Worm (Caenorhabditis elegans) whole organism, mixed stage, embryonic: ENCODE measurements around the gene K10C2.12.

Experiments used
- M03D4.4 ChIP-seq: sonication (generic microtip); optimal IDR thresholded peaks from 2 replicates; lab custom pipeline; 2017; ENCODE audit warnings: mild to moderate bottlenecking, missing genetic modification characterization, missing compliant biosample characterization
- bed-3 ChIP-seq: fragments of 200-800 bp; sonication (Bioruptor generic); optimal IDR thresholded peaks from 3 replicates; lab custom pipeline; 2018; ENCODE audit warnings: mild to moderate bottlenecking, missing genetic modification characterization, moderate library complexity, missing compliant biosample characterization
- blmp-1 ChIP-seq: fragments of 150-350 bp; optimal IDR thresholded peaks from 2 replicates; lab custom pipeline; 2014; ENCODE audit warnings: missing biosample characterization, missing genetic modification characterization
- ceh-39 ChIP-seq: fragments of 150-350 bp; optimal IDR thresholded peaks from 2 replicates; lab custom pipeline; 2014; ENCODE audit warnings: missing biosample characterization, missing genetic modification characterization
- ceh-43 ChIP-seq: fragments of 200-800 bp; sonication (Bioruptor generic); optimal IDR thresholded peaks from 2 replicates; lab custom pipeline; 2018; ENCODE audit warnings: mild to moderate bottlenecking, missing genetic modification characterization, moderate library complexity, missing compliant biosample characterization
- ces-1 ChIP-seq: fragments of 150-350 bp; optimal IDR thresholded peaks from 2 replicates; lab custom pipeline; 2014; ENCODE audit warnings: missing biosample characterization, missing genetic modification reagents, missing genetic modification characterization
- cnd-1 ChIP-seq: fragments of 200-800 bp; sonication (Bioruptor generic); optimal IDR thresholded peaks from 2 replicates; lab custom pipeline; 2018; ENCODE audit warnings: mild to moderate bottlenecking, missing genetic modification characterization, missing compliant biosample characterization
- drap-1 ChIP-seq: fragments of 200-800 bp; sonication (Bioruptor generic); optimal IDR thresholded peaks from 3 replicates; lab custom pipeline; 2018; ENCODE audit warnings: mild to moderate bottlenecking, missing genetic modification characterization, missing compliant biosample characterization
- elt-1 ChIP-seq: sonication (generic microtip); optimal IDR thresholded peaks from 2 replicates; lab custom pipeline; 2017; ENCODE audit warnings: missing genetic modification characterization, mild to moderate bottlenecking, missing compliant biosample characterization, antibody characterized with exemption, moderate library complexity, borderline replicate concordance; ENCODE audit not compliant: insufficient read depth
- elt-3 ChIP-seq: fragments of 150-350 bp; optimal IDR thresholded peaks from 2 replicates; lab custom pipeline; 2014; ENCODE audit warnings: missing biosample characterization, missing genetic modification characterization
- flh-1 ChIP-seq: fragments of 200-800 bp; sonication (Bioruptor generic); optimal IDR thresholded peaks from 2 replicates; lab custom pipeline; 2018; ENCODE audit warnings: mild to moderate bottlenecking, missing genetic modification characterization, moderate library complexity, missing compliant biosample characterization
- ham-2 ChIP-seq: fragments of 200-800 bp; sonication (Bioruptor generic); optimal IDR thresholded peaks from 2 replicates; lab custom pipeline; 2018; ENCODE audit warnings: mild to moderate bottlenecking, missing genetic modification characterization, missing compliant biosample characterization
- lin-13 ChIP-seq: fragments of 150-350 bp; optimal IDR thresholded peaks from 2 replicates; lab custom pipeline; 2014; ENCODE audit warnings: missing biosample characterization, missing genetic modification characterization
- lsy-2 ChIP-seq: fragments of 150-350 bp; optimal IDR thresholded peaks from 2 replicates; lab custom pipeline; 2014; ENCODE audit warnings: missing biosample characterization, missing genetic modification characterization
- mab-5 ChIP-seq: fragments of 150-350 bp; optimal IDR thresholded peaks from 2 replicates; lab custom pipeline; 2014; ENCODE audit warnings: missing biosample characterization, missing genetic modification characterization
- mep-1 ChIP-seq: fragments of 150-350 bp; optimal IDR thresholded peaks from 2 replicates; lab custom pipeline; 2017; ENCODE audit warnings: missing biosample characterization, missing genetic modification reagents, missing genetic modification characterization, inconsistent platforms
- nhr-12 ChIP-seq: fragments of 150-350 bp; optimal IDR thresholded peaks from 2 replicates; lab custom pipeline; 2014; ENCODE audit warnings: missing biosample characterization, missing genetic modification characterization
- nhr-2 ChIP-seq: fragments of 150-350 bp; optimal IDR thresholded peaks from 2 replicates; lab custom pipeline; 2014; ENCODE audit warnings: missing biosample characterization, missing genetic modification characterization
- nhr-237 ChIP-seq: fragments of 150-350 bp; optimal IDR thresholded peaks from 2 replicates; lab custom pipeline; 2014; ENCODE audit warnings: missing biosample characterization, missing genetic modification characterization
- nhr-28 ChIP-seq: fragments of 150-350 bp; optimal IDR thresholded peaks from 2 replicates; lab custom pipeline; 2014; ENCODE audit warnings: missing biosample characterization, missing genetic modification characterization
- nhr-76 ChIP-seq: sonication (generic microtip); optimal IDR thresholded peaks from 2 replicates; lab custom pipeline; 2017; ENCODE audit warnings: missing biosample characterization, missing genetic modification characterization
- pha-4 ChIP-seq: fragments of 150-350 bp; optimal IDR thresholded peaks from 2 replicates; lab custom pipeline; 2018; ENCODE audit warnings: missing biosample characterization, missing genetic modification reagents, missing genetic modification characterization
- sem-2 ChIP-seq: fragments of 200-800 bp; sonication (Bioruptor generic); optimal IDR thresholded peaks from 2 replicates; lab custom pipeline; 2018; ENCODE audit warnings: mild to moderate bottlenecking, missing genetic modification characterization, missing compliant biosample characterization
- snpc-4 ChIP-seq: fragments of 150-350 bp; optimal IDR thresholded peaks from 2 replicates; lab custom pipeline; 2014; ENCODE audit warnings: missing biosample characterization, missing genetic modification characterization
- unc-120 ChIP-seq: sonication (generic microtip); optimal IDR thresholded peaks from 2 replicates; lab custom pipeline; 2017; ENCODE audit warnings: missing genetic modification characterization, missing compliant biosample characterization; ENCODE audit not compliant: poor library complexity, severe bottlenecking
- unc-39 ChIP-seq: fragments of 150-350 bp; optimal IDR thresholded peaks from 2 replicates; lab custom pipeline; 2014; ENCODE audit warnings: missing biosample characterization, missing genetic modification characterization
- unc-62 ChIP-seq: fragments of 150-350 bp; optimal IDR thresholded peaks from 2 replicates; lab custom pipeline; 2014; ENCODE audit warnings: missing biosample characterization, missing genetic modification reagents, missing genetic modification characterization
- zip-8 ChIP-seq: fragments of 150-350 bp; optimal IDR thresholded peaks from 2 replicates; lab custom pipeline; 2014; ENCODE audit warnings: missing biosample characterization, missing genetic modification characterization
- ztf-11 ChIP-seq: fragments of 150-350 bp; optimal IDR thresholded peaks from 2 replicates; lab custom pipeline; 2014; ENCODE audit warnings: missing biosample characterization, missing genetic modification characterization

K10C2.12 gene

DNA sequence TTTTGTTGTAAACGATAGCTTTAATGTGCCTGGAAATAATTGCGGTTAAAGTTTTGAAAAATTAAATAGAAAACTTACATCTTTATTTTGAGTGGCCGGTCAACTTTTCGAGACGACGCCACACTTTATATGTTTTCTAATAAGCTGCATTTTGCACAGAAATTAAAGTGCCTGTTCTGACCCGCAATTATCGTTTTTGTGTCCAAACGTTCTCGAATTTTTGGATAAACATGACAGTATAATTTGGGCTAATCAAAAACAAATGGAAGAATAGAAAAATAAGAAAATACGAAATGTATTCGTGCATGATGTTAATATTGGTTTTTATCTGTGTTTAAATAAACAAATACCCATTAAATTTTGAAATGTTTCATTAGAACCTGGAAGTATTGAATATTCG, at the start of gene K10C2.12:
Gene K10C2.12 (minus strand): TSS at position 101 of the 400 bp plus-strand sequence.
- TF ChIP-seq mep-1 (tag; lab: Kevin White, UChicago) (no peak), unc-62 (GFP tag; lab: Kevin White, UChicago) (no peak), lin-13 (tag; lab: Kevin White, UChicago) (no peak), pha-4 (tag; lab: Kevin White, UChicago) (no peak), nhr-28 (no peak), ztf-11 (no peak), unc-39 (tag; lab: Kevin White, UChicago) (no peak), nhr-12 (tag; lab: Kevin White, UChicago) (no peak), M03D4.4 (tag; lab: Kevin White, UChicago) (no peak), bed-3 (no peak), mab-5 (tag; lab: Kevin White, UChicago) (no peak), ceh-43 (GFP tag; lab: Kevin White, UChicago) (no peak), ces-1 (no peak)
- TF ChIP-seq, all 35 proteins: peak for 0

DNA sequence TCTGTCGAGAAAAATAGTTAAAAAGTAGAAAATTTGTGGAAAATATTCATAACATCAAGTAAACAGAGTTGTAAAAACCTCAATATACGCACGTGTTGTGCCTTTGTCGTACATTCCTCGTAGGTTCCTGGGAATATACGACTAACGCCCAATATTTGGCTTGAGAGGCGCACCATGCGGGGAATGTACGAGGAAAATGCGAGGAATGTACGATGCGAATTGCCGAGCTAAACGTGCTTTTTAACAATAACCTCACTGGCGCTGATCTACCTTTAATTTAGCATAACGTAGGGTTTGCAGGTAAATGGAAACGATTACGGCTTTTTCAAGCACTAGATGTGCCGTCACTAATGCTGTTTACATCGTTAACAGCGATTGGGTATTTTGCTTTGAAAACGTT, 47.9 kb upstream of the K10C2.12 start, which contains the start of gene C15B12.9:
Gene C15B12.9 (plus strand): TSS at position 301 of the 400 bp plus-strand sequence.
- TF ChIP-seq nhr-237 (no peak), ceh-39 (tag; lab: Kevin White, UChicago) (no peak), elt-1 (no peak), ces-1 (no peak), M03D4.4 (tag; lab: Kevin White, UChicago) (no peak), sem-2 (GFP tag; lab: Kevin White, UChicago) (no peak), blmp-1 (tag; lab: Kevin White, UChicago) (no peak), nhr-28 (no peak)

DNA sequence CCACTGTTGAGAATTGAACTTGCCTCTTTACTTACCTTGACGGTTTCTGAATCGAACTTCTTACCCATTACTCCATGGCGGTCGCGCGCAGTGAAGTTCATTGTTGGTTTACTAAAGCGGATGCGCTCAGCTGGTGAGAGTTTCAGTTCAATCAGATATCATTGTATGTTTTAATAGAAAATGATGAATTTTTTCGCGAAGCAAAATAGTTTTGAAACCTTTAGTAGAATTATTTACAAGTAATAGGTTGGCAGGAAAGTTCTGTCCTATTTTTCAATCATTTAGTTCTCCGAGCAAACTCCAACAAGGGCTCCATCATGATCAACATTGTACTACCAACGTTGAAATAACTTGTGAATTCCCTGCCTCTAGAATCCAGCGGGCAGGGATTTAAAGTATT, 46.9 kb upstream of the K10C2.12 start, which contains the start of gene C15B12.3:
Gene C15B12.3 (minus strand): TSS at position 101 of the 400 bp plus-strand sequence.
- TF ChIP-seq mep-1 (tag; lab: Kevin White, UChicago) (no peak), nhr-2 (tag; lab: Kevin White, UChicago) (no peak), ceh-43 (GFP tag; lab: Kevin White, UChicago) (no peak), lin-13 (tag; lab: Kevin White, UChicago) (no peak), elt-3 (no peak), lsy-2 (tag; lab: Kevin White, UChicago) (no peak), flh-1 (no peak), unc-39 (tag; lab: Kevin White, UChicago) (no peak), pha-4 (tag; lab: Kevin White, UChicago) (no peak), unc-120 (tag; lab: Kevin White, UChicago) (no peak)

DNA sequence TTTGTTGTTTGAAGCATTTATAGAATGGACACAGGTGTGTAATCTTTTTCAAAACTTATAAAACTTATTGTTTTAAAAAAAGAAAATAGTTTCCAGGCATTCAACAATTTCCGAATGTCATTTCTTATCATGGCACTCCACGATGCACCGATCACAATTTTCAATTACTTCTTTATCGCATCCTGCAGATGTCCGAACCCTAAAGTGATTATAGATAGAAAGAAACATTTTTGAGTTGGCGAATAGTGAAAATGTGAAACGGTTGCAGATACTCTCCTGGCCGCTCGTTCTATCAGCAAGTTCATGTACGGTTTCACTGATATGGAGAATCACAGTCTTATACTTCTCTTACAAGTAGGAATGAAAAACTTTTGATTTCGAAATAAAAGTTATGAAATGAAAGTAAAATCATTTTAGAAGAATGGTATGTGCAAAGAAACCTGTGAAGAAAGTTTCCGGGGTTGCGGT, 42.4 kb upstream of the K10C2.12 start, which contains the start of gene C15B12.2:
Gene C15B12.2 (plus strand): TSS at position 418 of the 468 bp plus-strand sequence.
- TF ChIP-seq ceh-43 (GFP tag; lab: Kevin White, UChicago) = no peak
- no peak for TF ChIP-seq M03D4.4 (tag; lab: Kevin White, UChicago)
- no peak for TF ChIP-seq nhr-28
- TF ChIP-seq nhr-76 = no peak
- TF ChIP-seq drap-1 (GFP tag; lab: Kevin White, UChicago) = no peak
- no peak for TF ChIP-seq nhr-2 (tag; lab: Kevin White, UChicago)
- no peak for TF ChIP-seq unc-120 (tag; lab: Kevin White, UChicago)
- TF ChIP-seq ces-1 = no peak
- no peak for TF ChIP-seq blmp-1 (tag; lab: Kevin White, UChicago)
- TF ChIP-seq nhr-237 = no peak
- TF ChIP-seq lsy-2 (tag; lab: Kevin White, UChicago) = no peak

DNA sequence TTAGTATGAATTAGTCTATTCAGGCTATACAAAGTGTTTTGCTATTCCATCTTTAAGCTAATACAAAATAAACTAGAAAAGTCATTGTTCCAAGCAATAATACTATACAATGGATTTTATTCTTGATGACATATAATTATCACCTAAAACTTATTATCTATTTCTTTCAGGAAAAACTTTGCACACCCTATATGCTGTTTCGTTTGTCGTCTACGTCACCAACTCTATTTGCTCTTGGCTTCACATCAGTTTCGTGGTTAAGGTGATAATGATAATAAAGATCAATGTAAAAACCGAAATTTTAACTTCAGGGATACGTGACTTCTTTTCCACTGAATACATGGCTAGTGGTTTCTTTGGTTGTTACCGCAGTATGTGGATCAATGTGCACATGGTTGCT, 41.9 kb upstream of the K10C2.12 start:
- TF ChIP-seq cnd-1 (tag; lab: Kevin White, UChicago) (no peak), ham-2 (GFP tag; lab: Kevin White, UChicago) (no peak), unc-39 (tag; lab: Kevin White, UChicago) (no peak), lsy-2 (tag; lab: Kevin White, UChicago) (no peak), nhr-12 (tag; lab: Kevin White, UChicago) (no peak), ztf-11 (no peak), zip-8 (tag; lab: Kevin White, UChicago) (no peak), elt-3 (no peak), pha-4 (tag; lab: Kevin White, UChicago) (no peak), mep-1 (tag; lab: Kevin White, UChicago) (no peak), snpc-4 (tag; lab: Kevin White, UChicago) (no peak), bed-3 (no peak)
